Fruit fly (Drosophila melanogaster): ENCODE measurements around the gene Cpr97Eb.

Gene Cpr97Eb

dm6 chr3R:27040044-27040443 is 50.9 kb downstream of the Cpr97Eb start:
- TF ChIP-seq CG7045 (GFP tag; optimal IDR thresholded peaks at IDR 0.05): no peak
- no peak for TF ChIP-seq CG33017 (tag; optimal IDR thresholded peaks at IDR 0.05)
- no peak for TF ChIP-seq kay (GFP tag; ENCODE audit: borderline replicate concordance)
- no peak for TF ChIP-seq CG12768 (GFP tag; optimal IDR thresholded peaks at IDR 0.05)
- TF ChIP-seq pad (GFP tag; optimal IDR thresholded peaks at IDR 0.05): no peak
- TF ChIP-seq toe (GFP tag; optimal IDR thresholded peaks at IDR 0.05): no peak
- no peak for TF ChIP-seq CG7101 (tag; optimal IDR thresholded peaks at IDR 0.05)
- TF ChIP-seq ovo (GFP tag; optimal IDR thresholded peaks at IDR 0.05): no peak
- no peak for TF ChIP-seq Mnt (GFP tag; optimal IDR thresholded peaks at IDR 0.05)
- no peak for TF ChIP-seq tj (GFP tag; optimal IDR thresholded peaks at IDR 0.05)
- no peak for TF ChIP-seq CG11617 (GFP tag; optimal IDR thresholded peaks at IDR 0.05)
- TF ChIP-seq cnc (optimal IDR thresholded peaks at IDR 0.05): no peak
- TF ChIP-seq CG5204 (GFP tag; optimal IDR thresholded peaks at IDR 0.05): no peak
- TF ChIP-seq cic (GFP tag; optimal IDR thresholded peaks at IDR 0.05): no peak
- TF ChIP-seq Hr96 (GFP tag; optimal IDR thresholded peaks at IDR 0.05): no peak
- no peak for TF ChIP-seq CG14711 (tag; optimal IDR thresholded peaks at IDR 0.05)
- no peak for TF ChIP-seq Clk (GFP tag; optimal IDR thresholded peaks at IDR 0.05)
